Fruit fly (Drosophila melanogaster): ENCODE data around the gene pigs.
A peak's percentile ranks its signal among the peaks of the same experiment; 100 is the strongest.

dm6 chrX:6592093-6592492 is 7.8 kb upstream of the pigs start:
- no peak for TF ChIP-seq Myc (optimal IDR thresholded peaks at IDR 0.05)
- no peak for TF ChIP-seq lola (GFP tag; optimal IDR thresholded peaks at IDR 0.05)
- TF ChIP-seq N (GFP tag; optimal IDR thresholded peaks at IDR 0.05): no peak
- TF ChIP-seq OdsH (GFP tag; optimal IDR thresholded peaks at IDR 0.05): peak; percentile 3
